Worm (Caenorhabditis elegans) whole organism, L4 larva: ENCODE measurements around the gene str-35.

ENCODE experiments used
- F26F4.8 ChIP-seq: fragments of 200-800 bp; sonication (Bioruptor generic); conservative IDR thresholded peaks from 2 replicates; pipeline ENCODE4 v1.3.6; 2022; ENCODE audit warnings: missing genetic modification characterization, missing compliant biosample characterization
- ceh-28 ChIP-seq: fragments of 150-350 bp; optimal IDR thresholded peaks from 2 replicates; lab custom pipeline; 2014; ENCODE audit warnings: missing biosample characterization, missing genetic modification reagents, missing genetic modification characterization
- egl-27 ChIP-seq: sonication (generic microtip); optimal IDR thresholded peaks from 3 replicates; lab custom pipeline; 2017; ENCODE audit warnings: missing biosample characterization, missing genetic modification reagents, missing genetic modification characterization
- pha-4 ChIP-seq, 2 experiments: fragments of 150-350 bp in 1 of 2; fragments of 200-800 bp in 1 of 2; sonication (Bioruptor generic) in 1 of 2; IDR thresholded peaks in 1 of 2; optimal IDR thresholded peaks in 1 of 2; 2 replicates each; pipeline versions ENCODE4 v1.3.6 to Lab custom; 2014 to 2022; ENCODE audit warnings: missing genetic modification characterization in 2 of 2, missing genetic modification reagents in 2 of 2, missing biosample characterization in 1 of 2, missing compliant biosample characterization in 1 of 2
- rbr-2 ChIP-seq: sonication (generic microtip); optimal IDR thresholded peaks from 2 replicates; lab custom pipeline; 2016; ENCODE audit warnings: missing genotype, missing genetic modification characterization, missing compliant biosample characterization
- unc-130 ChIP-seq: sonication (generic microtip); optimal IDR thresholded peaks from 2 replicates; lab custom pipeline; 2016; ENCODE audit warnings: missing genetic modification reagents, missing genetic modification characterization, missing compliant biosample characterization
- ztf-11 ChIP-seq: fragments of 150-350 bp; optimal IDR thresholded peaks from 2 replicates; lab custom pipeline; 2014; ENCODE audit warnings: missing biosample characterization, missing genetic modification characterization

- TF ChIP-seq egl-27 (no peak), ceh-28 (tag; lab: Kevin White, UChicago) (no peak), unc-130 (GFP tag; lab: Kevin White, UChicago) (no peak), F26F4.8 (GFP tag; lab: Robert Waterston, UW) (no peak), rbr-2 (tag; lab: Kevin White, UChicago) (no peak), pha-4 (GFP tag; IDR thresholded peaks at IDR 0.05; lab: Robert Waterston, UW) (no peak), pha-4 (tag; optimal IDR thresholded peaks at IDR 0.05; lab: Kevin White, UChicago) (no peak), ztf-11 (no peak)
Observed at ce11 chrV:4486626-4487025, 12.0 kb downstream of the str-35 start.
